Fruit fly (Drosophila melanogaster): ENCODE data around the gene Tom.

- peak; percentile 95 for TF ChIP-seq CG4496 (GFP tag; IDR thresholded peaks at IDR 0.05)
- peak; percentile 93 for TF ChIP-seq CG8301 (tag; optimal IDR thresholded peaks at IDR 0.05)
- TF ChIP-seq Pif1A (GFP tag; optimal IDR thresholded peaks at IDR 0.05): peak; percentile 84
- peak; percentile 79 for TF ChIP-seq CG8159 (tag; optimal IDR thresholded peaks at IDR 0.05)
- TF ChIP-seq Ets98B (GFP tag; IDR thresholded peaks at IDR 0.05): peak; percentile 95
- peak; percentile 71 for TF ChIP-seq Pif1B (GFP tag; optimal IDR thresholded peaks at IDR 0.05)
- TF ChIP-seq CG15710 (tag; optimal IDR thresholded peaks at IDR 0.05): peak; percentile 74
- peak; percentile 47 for TF ChIP-seq Snoo (tag; optimal IDR thresholded peaks at IDR 0.05)
- peak; percentile 89 for TF ChIP-seq EcR (GFP tag; optimal IDR thresholded peaks at IDR 0.05)
- no peak for TF ChIP-seq CG13204 (GFP tag; optimal IDR thresholded peaks at IDR 0.05)
- TF ChIP-seq CG12605 (GFP tag; IDR thresholded peaks at IDR 0.05): peak; percentile 93
- TF ChIP-seq CG14655 (GFP tag; optimal IDR thresholded peaks at IDR 0.05): peak; percentile 89
- no peak; the same call in 1 of the 2 replicates for TF ChIP-seq rn (GFP tag; IDR thresholded peaks at IDR 0.05)
- peak; percentile 91 for TF ChIP-seq CG32121 (GFP tag; IDR thresholded peaks at IDR 0.05)
Measured at dm6 chr3L:14984521-14985150, 15.5 kb downstream of the Tom start, which contains the start of gene mnd.
